Fruit fly (Drosophila melanogaster): Measurements from ENCODE around the gene Mp.

The Mp gene

dm6 chr3L:6979387-6980249 is 19.0 kb upstream of the Mp start, which contains the start of gene Galphai (continued):
- TF ChIP-seq Dref (GFP tag; IDR thresholded peaks at IDR 0.05): peak; percentile 53
- TF ChIP-seq CG9817 (tag; optimal IDR thresholded peaks at IDR 0.05): peak; percentile 28
- TF ChIP-seq CG6272 (GFP tag; IDR thresholded peaks at IDR 0.05): no peak
- TF ChIP-seq Max (GFP tag; optimal IDR thresholded peaks at IDR 0.05): peak; percentile 41
- TF ChIP-seq lmd (GFP tag; IDR thresholded peaks at IDR 0.05): peak; percentile 30; the same call in 1 of the 2 replicates
- no peak for TF ChIP-seq CG1024 (GFP tag; IDR thresholded peaks at IDR 0.05)
- no peak for TF ChIP-seq D19A (tag; optimal IDR thresholded peaks at IDR 0.05)
- peak; percentile 11 for TF ChIP-seq CG4820 (GFP tag; optimal IDR thresholded peaks at IDR 0.05)
- TF ChIP-seq CG8765 (GFP tag; IDR thresholded peaks at IDR 0.05): 0 out of 2 replicates have a peak, but pooled peaks have one; percentile 38
- 0 out of 2 replicates have a peak, but pooled peaks have one; percentile 47 for TF ChIP-seq sob (GFP tag; IDR thresholded peaks at IDR 0.05)
- TF ChIP-seq maf-S (GFP tag; optimal IDR thresholded peaks at IDR 0.05): peak; percentile 24
- TF ChIP-seq CG2889 (GFP tag; IDR thresholded peaks at IDR 0.05): no peak
- TF ChIP-seq CG2678 (tag; optimal IDR thresholded peaks at IDR 0.05): no peak
- TF ChIP-seq bbx (GFP tag; IDR thresholded peaks at IDR 0.05; ENCODE audit: partially characterized antibody): peak; percentile 43
- TF ChIP-seq wor (GFP tag; IDR thresholded peaks at IDR 0.05): no peak
- peak; percentile 80 for TF ChIP-seq CG13624 (GFP tag; optimal IDR thresholded peaks at IDR 0.05)
- 0 out of 2 replicates have a peak, but pooled peaks have one; percentile 12 for TF ChIP-seq cas (GFP tag; IDR thresholded peaks at IDR 0.05)
- peak; percentile 28 for TF ChIP-seq mirr (GFP tag; optimal IDR thresholded peaks at IDR 0.05)
- TF ChIP-seq Antp (GFP tag; optimal IDR thresholded peaks at IDR 0.05): peak; percentile 33
- 0 out of 3 replicates have a peak, but pooled peaks have one; percentile 20 for TF ChIP-seq CG2199 (GFP tag; IDR thresholded peaks at IDR 0.05)
- TF ChIP-seq onecut (GFP tag; IDR thresholded peaks at IDR 0.05): no peak
- peak; percentile 100 for TF ChIP-seq CG9797 (GFP tag; optimal IDR thresholded peaks at IDR 0.05)
- TF ChIP-seq Awh (GFP tag; IDR thresholded peaks at IDR 0.05): no peak
- TF ChIP-seq CG10959 (GFP tag; IDR thresholded peaks at IDR 0.05): no peak
- peak; percentile 49; the same call in 1 of the 2 replicates for TF ChIP-seq Adf1 (GFP tag; IDR thresholded peaks at IDR 0.05)
- TF ChIP-seq gro (GFP tag; optimal IDR thresholded peaks at IDR 0.05): peak; percentile 37
- no peak for TF ChIP-seq Poxn (GFP tag; IDR thresholded peaks at IDR 0.05)
- TF ChIP-seq NFAT (GFP tag; IDR thresholded peaks at IDR 0.05): 0 out of 2 replicates have a peak, but pooled peaks have one; percentile 29
- TF ChIP-seq CG2875 (GFP tag; optimal IDR thresholded peaks at IDR 0.05): no peak
- peak; percentile 63 for TF ChIP-seq MBD-R2 (GFP tag; IDR thresholded peaks at IDR 0.05)
- TF ChIP-seq CG14710 (tag; optimal IDR thresholded peaks at IDR 0.05): peak; percentile 87
- TF ChIP-seq CG13296 (GFP tag; optimal IDR thresholded peaks at IDR 0.05): peak; percentile 7
- TF ChIP-seq Spps (tag; optimal IDR thresholded peaks at IDR 0.05): peak; percentile 15
- no peak for TF ChIP-seq scrt (GFP tag; optimal IDR thresholded peaks at IDR 0.05)
- TF ChIP-seq zf30C (GFP tag; optimal IDR thresholded peaks at IDR 0.05): no peak
- TF ChIP-seq PHDP (tag; optimal IDR thresholded peaks at IDR 0.05): peak; percentile 37
- TF ChIP-seq inv (GFP tag; IDR thresholded peaks at IDR 0.05; ENCODE audit: partially characterized antibody): no peak; the same call in 1 of the 2 replicates
- TF ChIP-seq Mes4 (GFP tag; optimal IDR thresholded peaks at IDR 0.05): peak; percentile 27
- no peak for TF ChIP-seq cwo (GFP tag; optimal IDR thresholded peaks at IDR 0.05)
- peak; percentile 17; the same call in 1 of the 3 replicates for TF ChIP-seq row (GFP tag; IDR thresholded peaks at IDR 0.05)
- peak; percentile 75 for TF ChIP-seq jumu (GFP tag; optimal IDR thresholded peaks at IDR 0.05)
- TF ChIP-seq CG17912 (GFP tag; optimal IDR thresholded peaks at IDR 0.05): peak; percentile 47
- TF ChIP-seq CG17385 (GFP tag; optimal IDR thresholded peaks at IDR 0.05): no peak
- TF ChIP-seq CG15601 (tag; optimal IDR thresholded peaks at IDR 0.05): peak; percentile 62
- no peak for TF ChIP-seq Atf-2 (GFP tag; optimal IDR thresholded peaks at IDR 0.05)
- no peak for TF ChIP-seq Sox102F (GFP tag; optimal IDR thresholded peaks at IDR 0.05)
- peak; percentile 37 for TF ChIP-seq CG11504 (tag; optimal IDR thresholded peaks at IDR 0.05)
- TF ChIP-seq Sry-β (GFP tag; optimal IDR thresholded peaks at IDR 0.05): no peak
- peak; percentile 17 for TF ChIP-seq kni (GFP tag; optimal IDR thresholded peaks at IDR 0.05)
